Fruit fly (Drosophila melanogaster) whole organism, embryonic: ENCODE measurements around the gene CG34435.

ENCODE experiments used
- Aef1 ChIP-seq: fragments of 200-800 bp; sonication (Bioruptor generic); IDR thresholded peaks from 3 replicates; pipeline ENCODE4 v1.3.6; 2022; ENCODE audit warnings: missing biosample characterization, missing genetic modification characterization
- CG10267 ChIP-seq: fragments of 200-800 bp; sonication (Bioruptor generic); optimal IDR thresholded peaks from 2 replicates; lab custom pipeline; 2018; ENCODE audit warnings: missing biosample characterization, mild to moderate bottlenecking, missing genetic modification characterization, moderate library complexity
- CG10462 ChIP-seq: fragments of 200-800 bp; sonication (Bioruptor generic); optimal IDR thresholded peaks from 2 replicates; lab custom pipeline; 2016; ENCODE audit warnings: missing biosample characterization, missing genetic modification characterization
- CG11247 ChIP-seq: fragments of 200-800 bp; sonication (Bioruptor generic); IDR thresholded peaks from 2 replicates; pipeline ENCODE4 v1.3.6; 2022; ENCODE audit warnings: missing biosample characterization, missing genetic modification characterization
- CG12219 ChIP-seq: fragments of 200-800 bp; sonication (Bioruptor generic); optimal IDR thresholded peaks from 3 replicates; lab custom pipeline; 2018; ENCODE audit warnings: missing biosample characterization, mild to moderate bottlenecking, missing genetic modification characterization
- CG15514 ChIP-seq: fragments of 200-800 bp; sonication (Bioruptor generic); optimal IDR thresholded peaks from 3 replicates; lab custom pipeline; 2017; ENCODE audit warnings: missing biosample characterization, missing genetic modification characterization, mild to moderate bottlenecking, moderate library complexity, missing genetic modification reagents
- CG17328 ChIP-seq: fragments of 200-800 bp; sonication (Bioruptor generic); IDR thresholded peaks from 2 replicates; pipeline ENCODE4 v1.3.6; 2022; ENCODE audit warnings: missing biosample characterization, missing genetic modification characterization
- CG17912 ChIP-seq: fragments of 200-800 bp; sonication (Bioruptor generic); optimal IDR thresholded peaks from 2 replicates; lab custom pipeline; 2018; ENCODE audit warnings: missing biosample characterization, mild to moderate bottlenecking, missing genetic modification characterization
- CG18764 ChIP-seq: fragments of 200-800 bp; sonication (Bioruptor generic); optimal IDR thresholded peaks from 3 replicates; lab custom pipeline; 2016; ENCODE audit warnings: missing biosample characterization, missing genetic modification characterization
- CG2116 ChIP-seq: fragments of 200-800 bp; sonication (Bioruptor generic); optimal IDR thresholded peaks from 3 replicates; lab custom pipeline; 2018; ENCODE audit warnings: missing biosample characterization, mild to moderate bottlenecking, missing genetic modification characterization
- CG31388 ChIP-seq: fragments of 200-800 bp; sonication (Bioruptor generic); optimal IDR thresholded peaks from 2 replicates; lab custom pipeline; 2016; ENCODE audit warnings: missing biosample characterization, missing genetic modification characterization
- CG6765 ChIP-seq: fragments of 200-800 bp; sonication (Bioruptor generic); optimal IDR thresholded peaks from 3 replicates; lab custom pipeline; 2017; ENCODE audit warnings: missing biosample characterization, mild to moderate bottlenecking, missing genetic modification characterization
- CG6791 ChIP-seq: fragments of 200-800 bp; sonication (Bioruptor generic); IDR thresholded peaks from 3 replicates; pipeline ENCODE4 v1.3.6; 2022; ENCODE audit warnings: missing biosample characterization, missing genetic modification characterization; ENCODE audit not compliant: partially characterized antibody
- CG8290 ChIP-seq, 3 experiments: fragments of 200-800 bp; sonication (Bioruptor generic); optimal IDR thresholded peaks; 2 replicates each; lab custom pipeline; 2016 to 2019; ENCODE audit warnings: missing biosample characterization in 3 of 3, missing genetic modification characterization in 3 of 3, mild to moderate bottlenecking in 2 of 3, moderate library complexity in 1 of 3
- CG8359 ChIP-seq: fragments of 200-800 bp; sonication (Bioruptor generic); optimal IDR thresholded peaks from 2 replicates; lab custom pipeline; 2017; ENCODE audit warnings: missing biosample characterization, mild to moderate bottlenecking, missing genetic modification characterization, borderline replicate concordance
- CG8944 ChIP-seq: fragments of 200-800 bp; sonication (Bioruptor generic); optimal IDR thresholded peaks from 3 replicates; lab custom pipeline; 2016; ENCODE audit warnings: missing biosample characterization, missing genetic modification characterization
- CG9876 ChIP-seq: fragments of 200-800 bp; sonication (Bioruptor generic); optimal IDR thresholded peaks from 2 replicates; lab custom pipeline; 2016; ENCODE audit warnings: missing biosample characterization, missing genetic modification characterization
- CkIIα-i1 ChIP-seq: fragments of 200-800 bp; sonication (Bioruptor generic); IDR thresholded peaks from 2 replicates; pipeline ENCODE4 v1.3.6; 2022; ENCODE audit warnings: missing biosample characterization, missing genetic modification characterization
- D19A ChIP-seq: fragments of 200-800 bp; optimal IDR thresholded peaks from 3 replicates; lab custom pipeline; 2019; ENCODE audit warnings: missing biosample characterization, mild to moderate bottlenecking, missing genetic modification characterization, moderate library complexity
- Ets97D ChIP-seq: fragments of 200-800 bp; sonication (Bioruptor generic); optimal IDR thresholded peaks from 3 replicates; lab custom pipeline; 2016; ENCODE audit warnings: missing biosample characterization, missing genetic modification characterization
- Hey ChIP-seq: fragments of 200-800 bp; sonication (Bioruptor generic); optimal IDR thresholded peaks from 3 replicates; lab custom pipeline; 2018; ENCODE audit warnings: missing biosample characterization, mild to moderate bottlenecking, missing genetic modification characterization
- Jarid2 ChIP-seq: fragments of 200-800 bp; sonication (Bioruptor generic); optimal IDR thresholded peaks from 3 replicates; lab custom pipeline; 2017; ENCODE audit warnings: mild to moderate bottlenecking, missing biosample characterization, missing genetic modification reagents, missing genetic modification characterization
- Med ChIP-seq: fragments of 200-800 bp; sonication (Bioruptor generic); peaks from one replicate; lab custom pipeline; 2016; ENCODE audit warnings: missing biosample characterization, missing genetic modification characterization, mild to moderate bottlenecking, inconsistent platforms, moderate library complexity
- Nf-YB ChIP-seq: fragments of 200-800 bp; sonication (Bioruptor generic); optimal IDR thresholded peaks from 3 replicates; lab custom pipeline; 2019; ENCODE audit warnings: missing biosample characterization, mild to moderate bottlenecking, missing genetic modification characterization, moderate library complexity
- Oli ChIP-seq: fragments of 200-800 bp; sonication (Bioruptor generic); optimal IDR thresholded peaks from 2 replicates; lab custom pipeline; 2018; ENCODE audit warnings: missing biosample characterization, mild to moderate bottlenecking, missing genetic modification characterization, moderate library complexity
- Side ChIP-seq: fragments of 200-800 bp; sonication (Bioruptor generic); optimal IDR thresholded peaks from 2 replicates; lab custom pipeline; 2016; ENCODE audit warnings: missing biosample characterization, missing genetic modification characterization
- Trl ChIP-seq, 3 experiments: fragments of >200 bp in 2 of 3; fragments of 200-800 bp in 1 of 3; sonication (Bioruptor generic) in 1 of 3; optimal IDR thresholded peaks; 2 replicates in 1 of 3; 3 replicates in 2 of 3; lab custom pipeline; 2016 to 2017; ENCODE audit warnings: missing biosample characterization in 1 of 3, missing genetic modification characterization in 1 of 3
- aop ChIP-seq: fragments of 200-800 bp; sonication (Bioruptor generic); IDR thresholded peaks from 2 replicates; pipeline ENCODE4 v1.3.6; 2022; ENCODE audit warnings: missing biosample characterization, missing genetic modification characterization
- bigmax ChIP-seq: fragments of 200-800 bp; sonication (Bioruptor generic); optimal IDR thresholded peaks from 2 replicates; lab custom pipeline; 2018; ENCODE audit warnings: missing biosample characterization, mild to moderate bottlenecking, missing genetic modification characterization
- bsh ChIP-seq, 2 experiments: fragments of 200-800 bp; sonication (Bioruptor generic); optimal IDR thresholded peaks; 2 replicates each; lab custom pipeline; 2017 to 2018; ENCODE audit warnings: mild to moderate bottlenecking in 2 of 2, missing biosample characterization in 2 of 2, missing genetic modification characterization in 2 of 2, moderate library complexity in 1 of 2
- crol ChIP-seq: fragments of 200-800 bp; sonication (Bioruptor generic); IDR thresholded peaks from 2 replicates; pipeline ENCODE4 v1.3.6; 2022; ENCODE audit warnings: missing biosample characterization, missing genetic modification characterization
- dmrt11E ChIP-seq: fragments of 200-800 bp; sonication (Bioruptor generic); optimal IDR thresholded peaks from 3 replicates; lab custom pipeline; 2018; ENCODE audit warnings: missing biosample characterization, mild to moderate bottlenecking, missing genetic modification characterization, moderate library complexity
- gsb-n ChIP-seq: fragments of 200-800 bp; sonication (Bioruptor generic); optimal IDR thresholded peaks from 3 replicates; lab custom pipeline; 2018; ENCODE audit warnings: missing biosample characterization, mild to moderate bottlenecking, missing genetic modification characterization
- h ChIP-seq: fragments of >200 bp; optimal IDR thresholded peaks from 2 replicates; lab custom pipeline; 2017
- kay ChIP-seq: fragments of 200-800 bp; sonication (Bioruptor generic); optimal IDR thresholded peaks from 2 replicates; lab custom pipeline; 2016; ENCODE audit warnings: missing biosample characterization, missing genetic modification characterization
- klu ChIP-seq: fragments of 200-800 bp; sonication (Bioruptor generic); IDR thresholded peaks from 2 replicates; pipeline ENCODE4 v1.3.6; 2022; ENCODE audit warnings: missing biosample characterization, missing genetic modification characterization
- lbe ChIP-seq: fragments of 200-800 bp; sonication (Bioruptor generic); optimal IDR thresholded peaks from 2 replicates; lab custom pipeline; 2016; ENCODE audit warnings: missing biosample characterization, mild to moderate bottlenecking, missing genetic modification characterization
- pho ChIP-seq: fragments of 200-800 bp; sonication (Bioruptor generic); optimal IDR thresholded peaks from 2 replicates; lab custom pipeline; 2016; ENCODE audit warnings: missing biosample characterization, missing genetic modification characterization
- pros ChIP-seq: fragments of 200-800 bp; sonication (Bioruptor generic); optimal IDR thresholded peaks from 3 replicates; lab custom pipeline; 2019; ENCODE audit warnings: missing biosample characterization, mild to moderate bottlenecking, missing genetic modification characterization, moderate library complexity
- pzg ChIP-seq: fragments of 200-800 bp; sonication (Bioruptor generic); optimal IDR thresholded peaks from 3 replicates; lab custom pipeline; 2018; ENCODE audit warnings: missing biosample characterization, mild to moderate bottlenecking, missing genetic modification characterization, moderate library complexity
- sc ChIP-seq, 3 experiments: fragments of >200 bp in 2 of 3; fragments of 200-800 bp in 1 of 3; sonication (Bioruptor generic) in 1 of 3; optimal IDR thresholded peaks; 2 replicates in 2 of 3; 3 replicates in 1 of 3; lab custom pipeline; 2017; ENCODE audit warnings: mild to moderate bottlenecking in 1 of 3, missing biosample characterization in 1 of 3, missing genetic modification characterization in 1 of 3, missing genetic modification reagents in 1 of 3
- sd ChIP-seq: fragments of 200-800 bp; sonication (Bioruptor generic); optimal IDR thresholded peaks from 3 replicates; lab custom pipeline; 2018; ENCODE audit warnings: missing biosample characterization, mild to moderate bottlenecking, missing genetic modification characterization, moderate library complexity
- so ChIP-seq: fragments of 200-800 bp; sonication (Bioruptor generic); IDR thresholded peaks from 3 replicates; pipeline ENCODE4 v1.3.6; 2022; ENCODE audit warnings: missing biosample characterization, missing genetic modification characterization
- stwl ChIP-seq: fragments of 200-800 bp; sonication (Bioruptor generic); optimal IDR thresholded peaks from 3 replicates; lab custom pipeline; 2018; ENCODE audit warnings: missing biosample characterization, mild to moderate bottlenecking, missing genetic modification characterization, moderate library complexity
- trem ChIP-seq: fragments of 200-800 bp; optimal IDR thresholded peaks from 3 replicates; lab custom pipeline; 2019; ENCODE audit warnings: missing biosample characterization, mild to moderate bottlenecking, missing genetic modification characterization, moderate library complexity
- vvl ChIP-seq: fragments of 200-800 bp; sonication (Bioruptor generic); IDR thresholded peaks from 2 replicates; pipeline ENCODE4 v1.3.6; 2022; ENCODE audit warnings: missing biosample characterization, missing genetic modification characterization
- yki ChIP-seq: fragments of >200 bp; optimal IDR thresholded peaks from 3 replicates; lab custom pipeline; 2018
- zf30C ChIP-seq: fragments of 200-800 bp; sonication (Bioruptor generic); optimal IDR thresholded peaks from 3 replicates; lab custom pipeline; 2018; ENCODE audit warnings: missing biosample characterization, mild to moderate bottlenecking, missing genetic modification characterization

The CG34435 gene

dm6 chrX:5621893-5622803 lies 7.9 kb upstream of the CG34435 start, which contains the start of the genes Mlc-c and Pop1 (continued):
- TF ChIP-seq trem (tag; lab: Kevin White, UChicago) (peak; percentile 50), h (lab: Kevin White, UChicago) (no peak), Side (GFP tag; lab: Kevin White, UChicago) (no peak), CG17912 (no peak), CG6765 (no peak), CG11247 (GFP tag; lab: Robert Waterston, UW) (no peak), pzg (GFP tag; lab: Kevin White, UChicago) (peak; percentile 88), CG2116 (GFP tag; lab: Kevin White, UChicago) (peak; percentile 80), Jarid2 (no peak), CG15514 (GFP tag; lab: Kevin White, UChicago) (peak; percentile 78), Oli (no peak), lbe (GFP tag; lab: Kevin White, UChicago) (no peak), sc (optimal IDR thresholded peaks at IDR 0.05; lab: Kevin White, UChicago) (no peak), sc (GFP tag; optimal IDR thresholded peaks at IDR 0.05; lab: Kevin White, UChicago) (no peak), CG8944 (GFP tag; lab: Kevin White, UChicago) (no peak), yki (lab: Kevin White, UChicago) (no peak), CG12219 (GFP tag; lab: Kevin White, UChicago) (no peak), Hey (tag; lab: Kevin White, UChicago) (no peak), CG8359 (GFP tag; lab: Kevin White, UChicago) (no peak), stwl (tag; lab: Kevin White, UChicago) (peak; percentile 60), CG8290 (GFP tag; optimal IDR thresholded peaks at IDR 0.05; lab: Kevin White, UChicago) (no peak), CG8290 (tag; optimal IDR thresholded peaks at IDR 0.05; lab: Kevin White, UChicago) (no peak), klu (GFP tag; lab: Robert Waterston, UW) (no peak), CG17328 (GFP tag; lab: Robert Waterston, UW) (no peak), pho (GFP tag; lab: Kevin White, UChicago) (no peak), D19A (peak; percentile 73), sd (tag; lab: Kevin White, UChicago) (peak; percentile 90), gsb-n (tag; lab: Kevin White, UChicago) (no peak), crol (GFP tag; lab: Robert Waterston, UW) (peak; percentile 67; the same call in 1 of the 2 replicates), zf30C (GFP tag; lab: Kevin White, UChicago) (no peak), CG10267 (tag; lab: Kevin White, UChicago) (peak; percentile 32), CG18764 (GFP tag; lab: Kevin White, UChicago) (no peak), aop (no peak), Ets97D (GFP tag; lab: Kevin White, UChicago) (peak; percentile 48), Aef1 (peak; percentile 75; the same call in 2 of the 3 replicates), bigmax (GFP tag; lab: Kevin White, UChicago) (no peak), CG9876 (no peak), pros (no peak), CG6791 (peak; percentile 93), kay (GFP tag; lab: Kevin White, UChicago) (peak; percentile 83), dmrt11E (tag; lab: Kevin White, UChicago) (no peak), Trl (optimal IDR thresholded peaks at IDR 0.05; lab: Kevin White, UChicago) (no peak), Trl (GFP tag; optimal IDR thresholded peaks at IDR 0.05; lab: Kevin White, UChicago) (no peak), Med (GFP tag; lab: Kevin White, UChicago) (peak; percentile 81), bsh (GFP tag; optimal IDR thresholded peaks at IDR 0.05; lab: Kevin White, UChicago) (no peak), Nf-YB (GFP tag; lab: Kevin White, UChicago) (no peak), vvl (GFP tag; lab: Robert Waterston, UW) (0 out of 2 replicates have a peak, but pooled peaks have one; percentile 6), CG10462 (no peak), so (no peak), CkIIα-i1 (GFP tag; lab: Robert Waterston, UW) (no peak), CG31388 (no peak)
